Fruit fly (Drosophila melanogaster) Kc167 (cell line): ENCODE results near the gene CG2865.

Experiments used
- Sin3A ChIP-seq: fragments of >200 bp; optimal IDR thresholded peaks from 2 replicates; lab custom pipeline; 2018; ENCODE audit warnings: missing external identifiers
- insv ChIP-seq: fragments of >200 bp; optimal IDR thresholded peaks from 3 replicates; lab custom pipeline; 2018; ENCODE audit warnings: missing external identifiers
- psq ChIP-seq: fragments of >200 bp; optimal IDR thresholded peaks from 2 replicates; lab custom pipeline; 2017; ENCODE audit warnings: missing external identifiers

- TF ChIP-seq Sin3A (lab: Kevin White, UChicago) = no peak
- TF ChIP-seq insv (lab: Kevin White, UChicago) = no peak
- TF ChIP-seq psq (lab: Kevin White, UChicago) = no peak
Measured at dm6 chrX:2325658-2326245, 32.5 kb upstream of the CG2865 start, which contains the start of gene CG14050.
